Fruit fly (Drosophila melanogaster): ENCODE measurements around the gene Ilp8.

Ilp8 gene

dm6 chr3L:17052388-17052905 lies 20.6 kb upstream of the Ilp8 start:
- TF ChIP-seq mirr (GFP tag; optimal IDR thresholded peaks at IDR 0.05): no peak
- TF ChIP-seq Med (GFP tag): peak; percentile 57
- no peak for TF ChIP-seq sc (optimal IDR thresholded peaks at IDR 0.05)
- TF ChIP-seq sc (GFP tag; optimal IDR thresholded peaks at IDR 0.05): peak; percentile 29
- TF ChIP-seq Max (GFP tag; optimal IDR thresholded peaks at IDR 0.05): peak; percentile 5
- TF ChIP-seq CG4730 (GFP tag; IDR thresholded peaks at IDR 0.05): no peak
- no peak for TF ChIP-seq wek (GFP tag; optimal IDR thresholded peaks at IDR 0.05)
- no peak for TF ChIP-seq chn (GFP tag; optimal IDR thresholded peaks at IDR 0.05)
- TF ChIP-seq cad (GFP tag; optimal IDR thresholded peaks at IDR 0.05): no peak
- no peak for TF ChIP-seq cwo (GFP tag; optimal IDR thresholded peaks at IDR 0.05)
- TF ChIP-seq klu (GFP tag; IDR thresholded peaks at IDR 0.05): no peak
- TF ChIP-seq CG17359 (tag; optimal IDR thresholded peaks at IDR 0.05): peak; percentile 51
- peak; percentile 23 for TF ChIP-seq CG2678 (tag; optimal IDR thresholded peaks at IDR 0.05)
- no peak for TF ChIP-seq HmgD (GFP tag; optimal IDR thresholded peaks at IDR 0.05)
- TF ChIP-seq disco-r (GFP tag; optimal IDR thresholded peaks at IDR 0.05): no peak
- TF ChIP-seq CG11504 (tag; optimal IDR thresholded peaks at IDR 0.05): peak; percentile 35
- TF ChIP-seq CG33557 (GFP tag; optimal IDR thresholded peaks at IDR 0.05): peak; percentile 30
- no peak for TF ChIP-seq NC2β (GFP tag; optimal IDR thresholded peaks at IDR 0.05)
- no peak for TF ChIP-seq CG8290 (GFP tag; optimal IDR thresholded peaks at IDR 0.05)
- peak in 1 of 2 experiments; percentile 17 for TF ChIP-seq CG8290 (tag; optimal IDR thresholded peaks at IDR 0.05)
- no peak for TF ChIP-seq Taf1 (GFP tag; IDR thresholded peaks at IDR 0.05)
- TF ChIP-seq sna (GFP tag; IDR thresholded peaks at IDR 0.05; ENCODE audit: partially characterized antibody): no peak
- TF ChIP-seq Asciz (GFP tag; optimal IDR thresholded peaks at IDR 0.05): peak; percentile 13
- TF ChIP-seq gem (tag; optimal IDR thresholded peaks at IDR 0.05): peak; percentile 12
- TF ChIP-seq ATbp (GFP tag; optimal IDR thresholded peaks at IDR 0.05): peak; percentile 19
- no peak for TF ChIP-seq nau (GFP tag; optimal IDR thresholded peaks at IDR 0.05)
- TF ChIP-seq CG1792 (GFP tag; optimal IDR thresholded peaks at IDR 0.05): peak; percentile 29
- TF ChIP-seq CG18619 (GFP tag; optimal IDR thresholded peaks at IDR 0.05): no peak
- TF ChIP-seq Xrp1 (GFP tag; IDR thresholded peaks at IDR 0.05): peak; percentile 45
- TF ChIP-seq Sox100B (GFP tag; optimal IDR thresholded peaks at IDR 0.05): peak; percentile 35
- peak; percentile 40 for TF ChIP-seq CG15601 (tag; optimal IDR thresholded peaks at IDR 0.05)
- no peak for TF ChIP-seq CG8924 (tag; optimal IDR thresholded peaks at IDR 0.05)
- no peak for TF ChIP-seq CG13624 (GFP tag; optimal IDR thresholded peaks at IDR 0.05)
- no peak for TF ChIP-seq CG6654 (GFP tag; optimal IDR thresholded peaks at IDR 0.05)
- TF ChIP-seq sim (GFP tag; IDR thresholded peaks at IDR 0.05): 0 out of 2 replicates have a peak, but pooled peaks have one; percentile 7
- no peak for TF ChIP-seq nerfin-2 (GFP tag; IDR thresholded peaks at IDR 0.05; ENCODE audit: partially characterized antibody)
- peak; percentile 4 for TF ChIP-seq CG1233 (GFP tag; optimal IDR thresholded peaks at IDR 0.05)
- TF ChIP-seq CG10462 (GFP tag; optimal IDR thresholded peaks at IDR 0.05): no peak
- TF ChIP-seq CG30431 (GFP tag; optimal IDR thresholded peaks at IDR 0.05): no peak
- TF ChIP-seq CG15696 (tag; optimal IDR thresholded peaks at IDR 0.05): peak; percentile 12
- TF ChIP-seq Doc2 (GFP tag; IDR thresholded peaks at IDR 0.05): no peak
- peak; percentile 14; the same call in 1 of the 2 replicates for TF ChIP-seq onecut (GFP tag; IDR thresholded peaks at IDR 0.05)
- TF ChIP-seq CG18599 (GFP tag; optimal IDR thresholded peaks at IDR 0.05): no peak
- TF ChIP-seq CG17829 (tag; optimal IDR thresholded peaks at IDR 0.05): no peak
- no peak for TF ChIP-seq rib (GFP tag; IDR thresholded peaks at IDR 0.05)
- no peak for TF ChIP-seq hbn (GFP tag; IDR thresholded peaks at IDR 0.05; ENCODE audit: partially characterized antibody)
- no peak for TF ChIP-seq Mes4 (GFP tag; optimal IDR thresholded peaks at IDR 0.05)
- TF ChIP-seq CG14710 (tag; optimal IDR thresholded peaks at IDR 0.05): peak; percentile 6
- no peak for TF ChIP-seq Dad (GFP tag; optimal IDR thresholded peaks at IDR 0.05)
- peak; percentile 76 for TF ChIP-seq sens (GFP tag)
- TF ChIP-seq pnt (GFP tag; optimal IDR thresholded peaks at IDR 0.05): no peak
